Worm (Caenorhabditis elegans): ENCODE data around the gene T15B12.2.
A peak's percentile ranks its signal among the peaks of the same experiment; 100 is the strongest.

Gene T15B12.2

ce11 chrIII:5310403-5310802 lies 8.7 kb upstream of the T15B12.2 start:
- TF ChIP-seq hlh-6 (tag; optimal IDR thresholded peaks at IDR 0.05) (no peak), hlh-8 (tag; optimal IDR thresholded peaks at IDR 0.05) (no peak)

ce11 chrIII:5308278-5308677 lies 6.6 kb upstream of the T15B12.2 start, which contains the start of gene mog-3:
mog-3 (plus strand) TSS chrIII:5308596.
- peak; percentile 7 for TF ChIP-seq ceh-18 (tag; optimal IDR thresholded peaks at IDR 0.05)
- no peak for TF ChIP-seq hlh-15 (tag; optimal IDR thresholded peaks at IDR 0.05)
- TF ChIP-seq pros-1 (tag; optimal IDR thresholded peaks at IDR 0.05) = no peak
- TF ChIP-seq sox-4 (tag; optimal IDR thresholded peaks at IDR 0.05) = no peak
- peak; percentile 3 for TF ChIP-seq ahr-1 (tag; optimal IDR thresholded peaks at IDR 0.05)
- no peak for TF ChIP-seq C38D4.7 (GFP tag; optimal IDR thresholded peaks at IDR 0.05)
- peak; percentile 32 for TF ChIP-seq hlh-13 (GFP tag; optimal IDR thresholded peaks at IDR 0.05)
- TF ChIP-seq sdc-2 (tag; optimal IDR thresholded peaks at IDR 0.05) = no peak
- TF ChIP-seq rnt-1 (tag; optimal IDR thresholded peaks at IDR 0.05) = peak; percentile 87
- no peak for TF ChIP-seq dmd-4 (tag; optimal IDR thresholded peaks at IDR 0.05; ENCODE audit: borderline replicate concordance)
- TF ChIP-seq unc-86 (tag; optimal IDR thresholded peaks at IDR 0.05) = peak; percentile 17
- TF ChIP-seq odd-2 (tag; optimal IDR thresholded peaks at IDR 0.05) = no peak
- no peak for TF ChIP-seq pag-3 (tag; optimal IDR thresholded peaks at IDR 0.05; ENCODE audit: borderline replicate concordance)
- peak; percentile 68 for TF ChIP-seq fax-1 (tag; optimal IDR thresholded peaks at IDR 0.05)
- no peak for TF ChIP-seq ceh-9 (tag; optimal IDR thresholded peaks at IDR 0.05)
- TF ChIP-seq fkh-6 (tag; optimal IDR thresholded peaks at IDR 0.05) = peak; percentile 69
- TF ChIP-seq ama-1 (optimal IDR thresholded peaks at IDR 0.05) = no peak
- peak; percentile 97 for TF ChIP-seq ceh-31 (tag; optimal IDR thresholded peaks at IDR 0.05)
- TF ChIP-seq lin-11 (tag; optimal IDR thresholded peaks at IDR 0.05) = no peak
- TF ChIP-seq ceh-22 (tag; optimal IDR thresholded peaks at IDR 0.05) = no peak
- TF ChIP-seq npax-4 (tag; optimal IDR thresholded peaks at IDR 0.05) = no peak
- no peak for TF ChIP-seq K09A11.1 (tag; optimal IDR thresholded peaks at IDR 0.05; ENCODE audit: insufficient read depth)
- peak; percentile 78 for TF ChIP-seq ref-2 (tag; optimal IDR thresholded peaks at IDR 0.05)
- TF ChIP-seq gmeb-2 (tag; optimal IDR thresholded peaks at IDR 0.05) = peak; percentile 9
- TF ChIP-seq pha-2 (tag; optimal IDR thresholded peaks at IDR 0.05) = no peak
- peak; percentile 50 for TF ChIP-seq pqm-1 (tag; optimal IDR thresholded peaks at IDR 0.05)
- peak; percentile 92 for TF ChIP-seq ceh-2 (tag; optimal IDR thresholded peaks at IDR 0.05)
- peak; percentile 57 for TF ChIP-seq unc-42 (tag; optimal IDR thresholded peaks at IDR 0.05)
- TF ChIP-seq ceh-24 (tag; optimal IDR thresholded peaks at IDR 0.05) = no peak
- no peak for TF ChIP-seq elt-4 (tag; optimal IDR thresholded peaks at IDR 0.05)
- peak; percentile 83 for TF ChIP-seq zip-5 (tag; optimal IDR thresholded peaks at IDR 0.05)
- no peak for TF ChIP-seq ceh-19 (GFP tag; optimal IDR thresholded peaks at IDR 0.05)
- no peak for TF ChIP-seq nhr-11 (tag; optimal IDR thresholded peaks at IDR 0.05)
- TF ChIP-seq sox-2 (GFP tag; IDR thresholded peaks at IDR 0.05) = no peak
- TF ChIP-seq dve-1 (tag; optimal IDR thresholded peaks at IDR 0.05) = no peak
- TF ChIP-seq tbx-2 (tag; optimal IDR thresholded peaks at IDR 0.05) = peak; percentile 91
- no peak for TF ChIP-seq K02D7.2 (tag; optimal IDR thresholded peaks at IDR 0.05)
- TF ChIP-seq F13H6.1 (tag; optimal IDR thresholded peaks at IDR 0.05) = peak; percentile 59
- TF ChIP-seq ceh-6 (GFP tag; optimal IDR thresholded peaks at IDR 0.05) = no peak
- TF ChIP-seq madf-2 (tag; optimal IDR thresholded peaks at IDR 0.05) = peak; percentile 26
- TF ChIP-seq elt-2 (tag; optimal IDR thresholded peaks at IDR 0.05) = peak; percentile 64
- no peak for TF ChIP-seq fkh-10 (GFP tag; optimal IDR thresholded peaks at IDR 0.05)
- no peak for TF ChIP-seq pha-4 (tag; optimal IDR thresholded peaks at IDR 0.05)
- no peak for TF ChIP-seq eyg-1 (tag; optimal IDR thresholded peaks at IDR 0.05)
- TF ChIP-seq C08G9.2 (tag; optimal IDR thresholded peaks at IDR 0.05) = peak; percentile 97
- TF ChIP-seq pat-9 (tag; optimal IDR thresholded peaks at IDR 0.05) = no peak
- no peak for TF ChIP-seq T23F11.4 (GFP tag; optimal IDR thresholded peaks at IDR 0.05)
- peak; percentile 87 for TF ChIP-seq hlh-8 (tag; optimal IDR thresholded peaks at IDR 0.05)
- peak; percentile 32; the same call in 1 of the 2 replicates for TF ChIP-seq unc-3 (GFP tag; conservative IDR thresholded peaks at IDR 0.05)
- TF ChIP-seq unc-3 (tag; optimal IDR thresholded peaks at IDR 0.05) = no peak
- TF ChIP-seq lim-6 (tag; optimal IDR thresholded peaks at IDR 0.05) = peak; percentile 82
